Fruit fly (Drosophila melanogaster): ENCODE measurements around the gene Aldh7A1.

The Aldh7A1 gene

dm6 chr3L:19292440-19293175, 23.9 kb upstream of the Aldh7A1 start, which contains the start of gene Gbs-76A (continued):
- TF ChIP-seq CG15336 (GFP tag; IDR thresholded peaks at IDR 0.05) (peak; percentile 94), Hr4 (GFP tag; optimal IDR thresholded peaks at IDR 0.05) (peak; percentile 81), Ets21C (GFP tag; optimal IDR thresholded peaks at IDR 0.05) (peak; percentile 30), CG3032 (tag; optimal IDR thresholded peaks at IDR 0.05) (peak; percentile 90), acj6 (GFP tag; optimal IDR thresholded peaks at IDR 0.05) (peak; percentile 83), Smox (GFP tag; optimal IDR thresholded peaks at IDR 0.05) (peak; percentile 59), CG32006 (GFP tag; optimal IDR thresholded peaks at IDR 0.05) (peak; percentile 94), ss (GFP tag; optimal IDR thresholded peaks at IDR 0.05) (peak; percentile 80 to 84), cyc (GFP tag; optimal IDR thresholded peaks at IDR 0.05) (peak; percentile 54), net (GFP tag; optimal IDR thresholded peaks at IDR 0.05) (peak; percentile 70), Sox14 (GFP tag; optimal IDR thresholded peaks at IDR 0.05) (peak; percentile 72), CG6792 (GFP tag; optimal IDR thresholded peaks at IDR 0.05) (peak; percentile 80), CG34406 (GFP tag; optimal IDR thresholded peaks at IDR 0.05) (peak; percentile 84), Sox102F (GFP tag; optimal IDR thresholded peaks at IDR 0.05) (peak; percentile 52), CG7368 (GFP tag; optimal IDR thresholded peaks at IDR 0.05) (peak; percentile 68), CG9139 (GFP tag; optimal IDR thresholded peaks at IDR 0.05) (peak; percentile 63), esn (GFP tag; optimal IDR thresholded peaks at IDR 0.05) (peak; percentile 83), Ets96B (tag; optimal IDR thresholded peaks at IDR 0.05) (peak; percentile 92), vri (GFP tag; optimal IDR thresholded peaks at IDR 0.05) (peak; percentile 63), Gug (GFP tag; IDR thresholded peaks at IDR 0.05) (peak; percentile 79), achi (GFP tag; optimal IDR thresholded peaks at IDR 0.05) (peak; percentile 87), CG8632 (GFP tag; optimal IDR thresholded peaks at IDR 0.05) (peak; percentile 93)

- TF ChIP-seq CG1621 (tag; optimal IDR thresholded peaks at IDR 0.05) (no peak), Hr4 (GFP tag; optimal IDR thresholded peaks at IDR 0.05) (no peak), Hr38 (GFP tag; optimal IDR thresholded peaks at IDR 0.05) (no peak), Blimp-1 (GFP tag; optimal IDR thresholded peaks at IDR 0.05) (peak; percentile 53), svp (GFP tag) (peak; percentile 71), salr (GFP tag; optimal IDR thresholded peaks at IDR 0.05) (no peak), Sox102F (GFP tag; optimal IDR thresholded peaks at IDR 0.05) (no peak), CG6163 (GFP tag; IDR thresholded peaks at IDR 0.05) (no peak), Eip75B (GFP tag; optimal IDR thresholded peaks at IDR 0.05) (peak; percentile 0), lz (GFP tag; optimal IDR thresholded peaks at IDR 0.05) (no peak), Eip78C (GFP tag) (peak; percentile 57), CG11902 (GFP tag; optimal IDR thresholded peaks at IDR 0.05) (no peak), CG6854 (GFP tag; optimal IDR thresholded peaks at IDR 0.05) (no peak), achi (GFP tag; optimal IDR thresholded peaks at IDR 0.05) (no peak), CG10631 (GFP tag; optimal IDR thresholded peaks at IDR 0.05) (no peak), Ets21C (GFP tag; optimal IDR thresholded peaks at IDR 0.05) (no peak), Smox (GFP tag; optimal IDR thresholded peaks at IDR 0.05) (no peak), cyc (GFP tag; optimal IDR thresholded peaks at IDR 0.05) (no peak), CG4318 (GFP tag; optimal IDR thresholded peaks at IDR 0.05) (no peak), CG8119 (GFP tag; IDR thresholded peaks at IDR 0.05) (no peak), eg (GFP tag; IDR thresholded peaks at IDR 0.05) (no peak), Hr39 (GFP tag; optimal IDR thresholded peaks at IDR 0.05) (no peak), CG6276 (GFP tag; optimal IDR thresholded peaks at IDR 0.05) (no peak)
These were observed 23.0 kb upstream of the Aldh7A1 start for dm6 chr3L:19291465-19292413.

Data from whole organism, prepupa.